Worm (Caenorhabditis elegans) whole organism, L4 larva: ENCODE data around the gene coq-8.

ENCODE experiments used
- D1046.2 ChIP-seq: fragments of 200-800 bp; sonication (Bioruptor generic); IDR thresholded peaks from 2 replicates; pipeline ENCODE4 v1.3.6; 2022; ENCODE audit warnings: missing genetic modification characterization, missing compliant biosample characterization
- Y105C5A.15 ChIP-seq: fragments of 200-800 bp; sonication (Bioruptor generic); IDR thresholded peaks from 2 replicates; pipeline ENCODE4 v1.3.6; 2022; ENCODE audit warnings: missing genetic modification characterization, missing compliant biosample characterization
- Y48G9A.11 ChIP-seq: fragments of 200-800 bp; sonication (Bioruptor generic); IDR thresholded peaks from 2 replicates; pipeline ENCODE4 v1.3.6; 2022; ENCODE audit warnings: missing genetic modification reagents, missing genetic modification characterization, missing compliant biosample characterization
- Y75B8A.6 ChIP-seq: fragments of 200-800 bp; sonication (Bioruptor generic); IDR thresholded peaks from 2 replicates; pipeline ENCODE4 v1.3.6; 2022; ENCODE audit warnings: missing genetic modification reagents, missing genetic modification characterization, missing compliant biosample characterization
- ZK546.5 ChIP-seq, 2 experiments: sonication (generic microtip); optimal IDR thresholded peaks; 2 replicates each; lab custom pipeline; 2017; ENCODE audit warnings: missing biosample characterization in 2 of 2, missing genetic modification characterization in 2 of 2
- aly-2 ChIP-seq: sonication (generic microtip); optimal IDR thresholded peaks from 2 replicates; lab custom pipeline; 2018; ENCODE audit warnings: missing biosample characterization, missing genetic modification characterization
- attf-4 ChIP-seq: sonication (generic microtip); optimal IDR thresholded peaks from 3 replicates; lab custom pipeline; 2017; ENCODE audit warnings: missing biosample characterization, missing genetic modification characterization
- ceh-44 ChIP-seq: fragments of 200-800 bp; sonication (Bioruptor generic); IDR thresholded peaks from 2 replicates; pipeline ENCODE4 v1.3.6; 2022; ENCODE audit warnings: missing genetic modification reagents, missing genetic modification characterization, missing compliant biosample characterization
- ceh-82 ChIP-seq: sonication (generic microtip); optimal IDR thresholded peaks from 2 replicates; lab custom pipeline; 2017; ENCODE audit warnings: missing biosample characterization, missing genetic modification characterization
- ces-1 ChIP-seq: fragments of 150-350 bp; sonication (generic microtip); optimal IDR thresholded peaks from 4 replicates; lab custom pipeline; 2014; ENCODE audit warnings: missing biosample characterization, missing genetic modification reagents, missing genetic modification characterization
- cey-2 ChIP-seq: sonication (generic microtip); optimal IDR thresholded peaks from 3 replicates; lab custom pipeline; 2017; ENCODE audit warnings: missing genetic modification characterization, mild to moderate bottlenecking, missing compliant biosample characterization, antibody characterized with exemption, borderline replicate concordance; ENCODE audit not compliant: insufficient read depth
- ctbp-1 ChIP-seq: fragments of 200-800 bp; sonication (Bioruptor generic); IDR thresholded peaks from 2 replicates; pipeline ENCODE4 v1.3.6; 2022; ENCODE audit warnings: missing genetic modification reagents, missing genetic modification characterization, missing compliant biosample characterization
- daf-12 ChIP-seq: fragments of 150-350 bp; optimal IDR thresholded peaks from 2 replicates; lab custom pipeline; 2014; ENCODE audit warnings: missing biosample characterization, missing genetic modification reagents, missing genetic modification characterization
- daf-16 ChIP-seq, 3 experiments: sonication (generic microtip); optimal IDR thresholded peaks; 2 replicates each; lab custom pipeline; 2016 to 2017; ENCODE audit warnings: missing genetic modification characterization in 3 of 3, missing genetic modification reagents in 3 of 3, mild to moderate bottlenecking in 2 of 3, missing compliant biosample characterization in 2 of 3, missing biosample characterization in 1 of 3, moderate library complexity in 1 of 3
- daf-19 ChIP-seq: fragments of 200-800 bp; sonication (Bioruptor generic); conservative IDR thresholded peaks from 2 replicates; pipeline ENCODE4 v1.3.6; 2022; ENCODE audit warnings: missing genetic modification characterization, missing compliant biosample characterization
- dmd-6 ChIP-seq: fragments of 200-800 bp; sonication (Bioruptor generic); IDR thresholded peaks from 2 replicates; pipeline ENCODE4 v1.3.6; 2022; ENCODE audit warnings: missing genetic modification reagents, missing genetic modification characterization, missing compliant biosample characterization
- dpl-1 ChIP-seq: fragments of 150-350 bp; optimal IDR thresholded peaks from 2 replicates; lab custom pipeline; 2014; ENCODE audit warnings: missing biosample characterization, missing genetic modification reagents, missing genetic modification characterization
- dve-1 ChIP-seq: sonication (generic microtip); optimal IDR thresholded peaks from 2 replicates; lab custom pipeline; 2017; ENCODE audit warnings: antibody characterized with exemption, mild to moderate bottlenecking, missing genetic modification characterization, missing compliant biosample characterization; ENCODE audit not compliant: insufficient read depth
- egl-27 ChIP-seq: sonication (generic microtip); optimal IDR thresholded peaks from 3 replicates; lab custom pipeline; 2017; ENCODE audit warnings: missing biosample characterization, missing genetic modification reagents, missing genetic modification characterization
- fkh-10 ChIP-seq: fragments of 150-350 bp; optimal IDR thresholded peaks from 2 replicates; lab custom pipeline; 2014; ENCODE audit warnings: missing biosample characterization, missing genetic modification reagents, missing genetic modification characterization
- gei-8 ChIP-seq: fragments of 200-800 bp; sonication (Bioruptor generic); optimal IDR thresholded peaks from 2 replicates; lab custom pipeline; 2018; ENCODE audit warnings: mild to moderate bottlenecking, missing genetic modification characterization, missing compliant biosample characterization
- hif-1 ChIP-seq, 2 experiments: sonication (generic microtip); optimal IDR thresholded peaks; 2 replicates each; lab custom pipeline; 2016 to 2017; ENCODE audit warnings: missing compliant biosample characterization in 2 of 2, missing genetic modification characterization in 2 of 2, missing genetic modification reagents in 2 of 2, missing genotype in 2 of 2, mild to moderate bottlenecking in 1 of 2
- hlh-11 ChIP-seq: fragments of 200-800 bp; sonication (Bioruptor generic); optimal IDR thresholded peaks from 2 replicates; lab custom pipeline; 2018; ENCODE audit warnings: mild to moderate bottlenecking, missing genetic modification characterization, missing compliant biosample characterization
- hmg-1.1 ChIP-seq: fragments of 200-800 bp; sonication (Bioruptor generic); IDR thresholded peaks from 2 replicates; pipeline ENCODE4 v1.3.6; 2022; ENCODE audit warnings: missing genetic modification reagents, missing genetic modification characterization, missing compliant biosample characterization
- jun-1 ChIP-seq: fragments of 150-350 bp; optimal IDR thresholded peaks from 2 replicates; lab custom pipeline; 2014; ENCODE audit warnings: missing biosample characterization, missing genetic modification reagents, missing genetic modification characterization
- lim-7 ChIP-seq: fragments of 200-800 bp; sonication (Bioruptor generic); IDR thresholded peaks from 2 replicates; pipeline ENCODE4 v1.3.6; 2022; ENCODE audit warnings: missing genetic modification characterization, missing compliant biosample characterization
- lin-39 ChIP-seq: fragments of 150-350 bp; optimal IDR thresholded peaks from 2 replicates; lab custom pipeline; 2014; ENCODE audit warnings: missing biosample characterization, missing genetic modification reagents, missing genetic modification characterization
- lsy-2 ChIP-seq, 2 experiments: fragments of 150-350 bp in 1 of 2; sonication (generic microtip) in 1 of 2; optimal IDR thresholded peaks; 2 replicates each; lab custom pipeline; 2014 to 2017; ENCODE audit warnings: missing biosample characterization in 2 of 2, missing genetic modification characterization in 2 of 2
- mes-2 ChIP-seq: sonication (generic microtip); optimal IDR thresholded peaks from 2 replicates; lab custom pipeline; 2016; ENCODE audit warnings: missing genotype, mild to moderate bottlenecking, missing genetic modification characterization, missing compliant biosample characterization; ENCODE audit not compliant: poor library complexity, severe bottlenecking
- mxl-2 ChIP-seq: fragments of 200-800 bp; sonication (Bioruptor generic); conservative IDR thresholded peaks from 2 replicates; pipeline ENCODE4 v1.3.6; 2022; ENCODE audit warnings: missing genetic modification reagents, missing genetic modification characterization, missing compliant biosample characterization
- mxl-3 ChIP-seq: fragments of 200-800 bp; sonication (Bioruptor generic); optimal IDR thresholded peaks from 2 replicates; lab custom pipeline; 2018; ENCODE audit warnings: mild to moderate bottlenecking, missing genetic modification characterization, missing compliant biosample characterization
- nhr-10 ChIP-seq: fragments of 150-350 bp; optimal IDR thresholded peaks from 2 replicates; lab custom pipeline; 2014; ENCODE audit warnings: missing biosample characterization, missing genetic modification characterization
- nhr-237 ChIP-seq: sonication (generic microtip); optimal IDR thresholded peaks from 2 replicates; lab custom pipeline; 2017; ENCODE audit warnings: missing biosample characterization, missing genetic modification characterization
- nhr-28 ChIP-seq: fragments of 150-350 bp; optimal IDR thresholded peaks from 2 replicates; lab custom pipeline; 2014; ENCODE audit warnings: missing biosample characterization, missing genetic modification characterization
- nhr-41 ChIP-seq: fragments of 200-800 bp; sonication (Bioruptor generic); IDR thresholded peaks from 2 replicates; pipeline ENCODE4 v1.3.6; 2022; ENCODE audit warnings: missing genetic modification reagents, missing genetic modification characterization, missing compliant biosample characterization
- nhr-6 ChIP-seq: fragments of 150-350 bp; optimal IDR thresholded peaks from 2 replicates; lab custom pipeline; 2014; ENCODE audit warnings: missing biosample characterization, missing genetic modification characterization
- pha-4 ChIP-seq, 2 experiments: fragments of 150-350 bp in 1 of 2; fragments of 200-800 bp in 1 of 2; sonication (Bioruptor generic) in 1 of 2; IDR thresholded peaks in 1 of 2; optimal IDR thresholded peaks in 1 of 2; 2 replicates each; pipeline versions ENCODE4 v1.3.6 to Lab custom; 2014 to 2022; ENCODE audit warnings: missing genetic modification characterization in 2 of 2, missing genetic modification reagents in 2 of 2, missing biosample characterization in 1 of 2, missing compliant biosample characterization in 1 of 2
- pqm-1 ChIP-seq: sonication (generic microtip); optimal IDR thresholded peaks from 2 replicates; lab custom pipeline; 2017; ENCODE audit warnings: missing biosample characterization, missing genetic modification characterization
- rbr-2 ChIP-seq: sonication (generic microtip); optimal IDR thresholded peaks from 2 replicates; lab custom pipeline; 2016; ENCODE audit warnings: missing genotype, missing genetic modification characterization, missing compliant biosample characterization
- unc-130 ChIP-seq: sonication (generic microtip); optimal IDR thresholded peaks from 2 replicates; lab custom pipeline; 2016; ENCODE audit warnings: missing genetic modification reagents, missing genetic modification characterization, missing compliant biosample characterization
- unc-39 ChIP-seq: sonication (generic microtip); optimal IDR thresholded peaks from 2 replicates; lab custom pipeline; 2017; ENCODE audit warnings: missing biosample characterization, missing genetic modification characterization
- unc-62 ChIP-seq, 3 experiments: fragments of 150-350 bp in 1 of 3; sonication (generic microtip); optimal IDR thresholded peaks in 2 of 3; peaks in 1 of 3; 1 replicate in 1 of 3; 2 replicates in 2 of 3; lab custom pipeline; 2014 to 2017; ENCODE audit warnings: missing biosample characterization in 3 of 3, missing genetic modification characterization in 3 of 3, missing genetic modification reagents in 3 of 3, missing genotype in 1 of 3
- zag-1 ChIP-seq: fragments of 150-350 bp; optimal IDR thresholded peaks from 2 replicates; lab custom pipeline; 2014; ENCODE audit warnings: missing biosample characterization, missing genetic modification characterization
- zfp-3 ChIP-seq: fragments of 200-800 bp; sonication (Bioruptor generic); conservative IDR thresholded peaks from 2 replicates; pipeline ENCODE4 v1.3.6; 2022; ENCODE audit warnings: missing genetic modification reagents, missing genetic modification characterization, missing compliant biosample characterization
- zip-11 ChIP-seq: fragments of 200-800 bp; sonication (Bioruptor generic); IDR thresholded peaks from 2 replicates; pipeline ENCODE4 v1.3.6; 2022; ENCODE audit warnings: missing genetic modification characterization, missing compliant biosample characterization
- ztf-11 ChIP-seq: fragments of 150-350 bp; optimal IDR thresholded peaks from 2 replicates; lab custom pipeline; 2014; ENCODE audit warnings: missing biosample characterization, missing genetic modification characterization

coq-8 gene

DNA sequence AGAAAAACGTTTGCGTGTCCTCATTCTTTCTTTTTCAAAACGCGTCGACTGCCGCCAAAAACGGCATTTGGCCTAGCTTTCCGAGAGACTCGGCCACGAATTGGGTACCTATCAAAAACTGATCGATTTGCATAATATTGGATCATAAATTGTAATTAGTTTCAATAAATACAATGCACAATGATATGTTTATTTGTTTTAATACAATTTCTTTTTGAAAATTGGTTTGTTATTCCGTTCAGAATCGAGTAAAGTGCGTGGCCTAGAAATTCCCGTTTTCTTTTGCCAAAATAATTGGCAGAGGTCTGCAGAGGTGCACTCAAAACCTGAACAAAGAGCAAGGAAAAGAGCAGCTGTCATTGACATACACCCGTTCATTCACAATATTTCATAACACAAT is 42.2 kb downstream of the coq-8 start, which contains the start of gene F26F4.8:
F26F4.8 (minus strand) TSS at position 69 of the 400 bp plus-strand sequence.
- no peak for TF ChIP-seq ctbp-1 (GFP tag; lab: Robert Waterston, UW)
- TF ChIP-seq mes-2 (tag; lab: Kevin White, UChicago) = peak; percentile 69
- TF ChIP-seq dmd-6 (GFP tag; lab: Robert Waterston, UW) = no peak
- TF ChIP-seq ztf-11 (tag; lab: Kevin White, UChicago) = no peak
- TF ChIP-seq ces-1 (GFP tag; lab: Kevin White, UChicago) = no peak
- TF ChIP-seq egl-27 (tag; lab: Kevin White, UChicago) = no peak
- peak; percentile 3 for TF ChIP-seq rbr-2 (tag; lab: Kevin White, UChicago)
- no peak for TF ChIP-seq hmg-1.1 (GFP tag; lab: Robert Waterston, UW)
- TF ChIP-seq lin-39 (tag; lab: Kevin White, UChicago) = no peak
- TF ChIP-seq zfp-3 = no peak
- TF ChIP-seq jun-1 (tag; lab: Kevin White, UChicago) = no peak
- no peak for TF ChIP-seq hlh-11
- no peak for TF ChIP-seq zag-1 (tag; lab: Kevin White, UChicago)
- TF ChIP-seq aly-2 = no peak
- no peak for TF ChIP-seq ceh-82 (tag; lab: Kevin White, UChicago)
- TF ChIP-seq unc-130 (GFP tag; lab: Kevin White, UChicago) = peak; percentile 77
- no peak for TF ChIP-seq mxl-2 (GFP tag; lab: Robert Waterston, UW)
- TF ChIP-seq unc-39 (tag; lab: Kevin White, UChicago) = no peak
- no peak for TF ChIP-seq ceh-44
- TF ChIP-seq hif-1 (tag; optimal IDR thresholded peaks at IDR 0.05; lab: Kevin White, UChicago) = peak in 1 of 2 experiments; percentile 52
- TF ChIP-seq dpl-1 (GFP tag; lab: Kevin White, UChicago) = peak; percentile 49
- no peak for TF ChIP-seq fkh-10
- TF ChIP-seq, all 104 proteins: peak for 5

DNA sequence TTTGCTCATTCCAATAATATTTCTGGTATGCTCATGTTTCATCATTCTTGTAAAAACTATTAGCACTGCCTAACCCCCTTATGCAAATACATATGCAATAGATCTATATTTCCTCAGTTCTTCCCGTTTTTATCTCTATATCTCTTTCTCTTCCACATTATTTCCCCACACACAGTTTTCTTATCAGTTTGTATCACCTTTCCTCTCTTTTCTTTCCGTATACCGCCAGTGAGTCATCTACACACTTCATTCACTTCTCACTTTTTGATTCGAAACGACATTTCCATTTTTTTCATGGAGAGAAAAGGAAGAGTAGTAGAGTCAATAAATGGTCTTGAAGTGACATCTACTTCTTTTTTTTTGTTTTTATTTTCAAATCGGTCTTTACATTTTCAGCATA is 43.1 kb downstream of the coq-8 start:
- TF ChIP-seq nhr-6 = no peak
- no peak for TF ChIP-seq zag-1 (tag; lab: Kevin White, UChicago)
- TF ChIP-seq nhr-237 (tag; lab: Kevin White, UChicago) = no peak
- TF ChIP-seq daf-16 (GFP tag; optimal IDR thresholded peaks at IDR 0.05; lab: Kevin White, UChicago) = no peak
- TF ChIP-seq daf-16 (tag; optimal IDR thresholded peaks at IDR 0.05; lab: Kevin White, UChicago) = peak; percentile 16
- TF ChIP-seq pqm-1 (tag; lab: Kevin White, UChicago) = peak; percentile 68
- no peak for TF ChIP-seq lsy-2 (tag; optimal IDR thresholded peaks at IDR 0.05; lab: Kevin White, UChicago)
- TF ChIP-seq nhr-41 (GFP tag; lab: Robert Waterston, UW) = 0 out of 2 replicates have a peak, but pooled peaks have one; percentile 14
- peak; percentile 25 for TF ChIP-seq dpl-1 (GFP tag; lab: Kevin White, UChicago)
- peak; percentile 75 for TF ChIP-seq nhr-28 (tag; lab: Kevin White, UChicago)
- no peak for TF ChIP-seq pha-4 (GFP tag; IDR thresholded peaks at IDR 0.05; lab: Robert Waterston, UW)
- TF ChIP-seq pha-4 (tag; optimal IDR thresholded peaks at IDR 0.05; lab: Kevin White, UChicago) = no peak
- peak; percentile 22 for TF ChIP-seq mes-2 (tag; lab: Kevin White, UChicago)
- no peak for TF ChIP-seq cey-2
- TF ChIP-seq mxl-3 = peak; percentile 25
- peak; percentile 35 for TF ChIP-seq dve-1
- no peak for TF ChIP-seq Y105C5A.15
- TF ChIP-seq dmd-6 (GFP tag; lab: Robert Waterston, UW) = peak; percentile 33; the same call in 1 of the 2 replicates
- no peak for TF ChIP-seq unc-39 (tag; lab: Kevin White, UChicago)

DNA sequence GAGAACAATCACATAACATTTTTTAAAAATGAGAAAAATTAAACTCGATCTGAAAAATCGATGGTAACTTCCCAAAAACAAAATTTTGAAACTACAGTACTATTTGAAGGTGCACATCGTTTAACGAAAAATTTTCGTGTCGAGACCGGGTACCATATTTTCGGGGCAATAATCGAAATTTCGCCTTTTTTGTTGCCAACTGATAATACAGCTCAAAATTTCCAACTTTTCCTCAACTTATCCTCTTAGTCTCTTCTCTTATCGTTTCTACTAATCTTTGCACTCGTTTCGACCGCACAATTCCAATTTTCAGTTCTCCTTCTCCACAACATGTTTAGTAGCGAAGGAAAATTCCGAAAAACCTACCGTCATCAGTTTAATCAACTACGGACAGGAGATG is 43.7 kb downstream of the coq-8 start, which contains the start of gene rom-1:
rom-1 (plus strand) TSS at position 301 of the 400 bp plus-strand sequence.
- TF ChIP-seq ZK546.5 (tag; optimal IDR thresholded peaks at IDR 0.05; lab: Kevin White, UChicago) = no peak
- TF ChIP-seq aly-2 = no peak
- no peak for TF ChIP-seq zip-11 (GFP tag; lab: Robert Waterston, UW)
- no peak for TF ChIP-seq Y75B8A.6
- no peak for TF ChIP-seq pha-4 (GFP tag; IDR thresholded peaks at IDR 0.05; lab: Robert Waterston, UW)
- TF ChIP-seq pha-4 (tag; optimal IDR thresholded peaks at IDR 0.05; lab: Kevin White, UChicago) = no peak
- no peak for TF ChIP-seq daf-12 (tag; lab: Kevin White, UChicago)
- no peak for TF ChIP-seq D1046.2 (GFP tag; lab: Robert Waterston, UW)
- no peak for TF ChIP-seq nhr-10 (tag; lab: Kevin White, UChicago)
- TF ChIP-seq Y48G9A.11 (GFP tag; lab: Robert Waterston, UW) = no peak
- TF ChIP-seq daf-19 (GFP tag; lab: Robert Waterston, UW) = no peak
- no peak for TF ChIP-seq ceh-82 (tag; lab: Kevin White, UChicago)
- TF ChIP-seq ceh-44 = no peak
- TF ChIP-seq lim-7 = no peak
- TF ChIP-seq attf-4 (tag; lab: Kevin White, UChicago) = no peak
- no peak for TF ChIP-seq unc-62 (GFP tag; optimal IDR thresholded peaks at IDR 0.05 in 1 of 2; lab: Kevin White, UChicago)
- TF ChIP-seq unc-62 (tag; optimal IDR thresholded peaks at IDR 0.05; lab: Kevin White, UChicago) = no peak
- no peak for TF ChIP-seq gei-8
- TF ChIP-seq rbr-2 (tag; lab: Kevin White, UChicago) = no peak
- TF ChIP-seq, all 104 proteins: peak for 0
